Fruit fly (Drosophila melanogaster) Kc167 (cell line): ENCODE measurements around the gene CG14036.

ENCODE experiments used
- Myc ChIP-seq: fragments of >200 bp; optimal IDR thresholded peaks from 2 replicates; lab custom pipeline; 2017; ENCODE audit warnings: missing external identifiers
- Sin3A ChIP-seq: fragments of >200 bp; optimal IDR thresholded peaks from 2 replicates; lab custom pipeline; 2018; ENCODE audit warnings: missing external identifiers
- h ChIP-seq: fragments of >200 bp; optimal IDR thresholded peaks from 3 replicates; lab custom pipeline; 2018; ENCODE audit warnings: missing external identifiers
- insv ChIP-seq: fragments of >200 bp; optimal IDR thresholded peaks from 3 replicates; lab custom pipeline; 2018; ENCODE audit warnings: missing external identifiers
- psq ChIP-seq: fragments of >200 bp; optimal IDR thresholded peaks from 2 replicates; lab custom pipeline; 2017; ENCODE audit warnings: missing external identifiers
- ttk ChIP-seq: sonication (Bioruptor generic); optimal IDR thresholded peaks from 2 replicates; lab custom pipeline; 2017; ENCODE audit warnings: missing external identifiers

CG14036 gene

DNA sequence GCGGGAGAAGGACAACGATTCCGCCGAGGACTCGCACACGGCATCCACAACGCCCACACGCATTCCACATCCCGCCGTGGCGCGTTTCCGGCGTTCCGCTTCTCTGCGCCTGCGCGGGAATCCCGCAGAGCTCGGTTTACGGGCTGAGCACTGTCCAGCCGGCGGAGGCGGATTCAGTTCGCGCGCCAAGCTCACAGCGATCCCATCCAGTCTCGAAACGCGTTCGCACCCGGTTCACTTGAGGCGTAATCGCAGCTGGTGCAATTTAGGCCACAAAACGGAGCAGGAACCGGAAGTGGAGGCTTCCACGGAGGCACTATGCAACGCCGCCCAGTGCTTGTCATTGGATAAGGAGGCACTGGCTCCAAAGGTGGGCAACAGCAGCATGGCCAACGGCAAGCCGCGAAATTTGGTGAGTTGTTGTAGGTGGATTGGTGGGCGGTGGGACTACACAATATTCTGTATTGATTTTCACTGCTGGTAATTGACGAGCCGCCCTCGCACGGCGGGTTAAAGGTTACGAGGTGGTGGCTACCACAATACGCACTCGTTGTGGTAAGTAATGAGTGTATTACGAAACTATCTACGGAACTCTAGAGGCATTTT lies 8.1 kb upstream of the CG14036 start:
- TF ChIP-seq h (lab: Kevin White, UChicago): no peak

DNA sequence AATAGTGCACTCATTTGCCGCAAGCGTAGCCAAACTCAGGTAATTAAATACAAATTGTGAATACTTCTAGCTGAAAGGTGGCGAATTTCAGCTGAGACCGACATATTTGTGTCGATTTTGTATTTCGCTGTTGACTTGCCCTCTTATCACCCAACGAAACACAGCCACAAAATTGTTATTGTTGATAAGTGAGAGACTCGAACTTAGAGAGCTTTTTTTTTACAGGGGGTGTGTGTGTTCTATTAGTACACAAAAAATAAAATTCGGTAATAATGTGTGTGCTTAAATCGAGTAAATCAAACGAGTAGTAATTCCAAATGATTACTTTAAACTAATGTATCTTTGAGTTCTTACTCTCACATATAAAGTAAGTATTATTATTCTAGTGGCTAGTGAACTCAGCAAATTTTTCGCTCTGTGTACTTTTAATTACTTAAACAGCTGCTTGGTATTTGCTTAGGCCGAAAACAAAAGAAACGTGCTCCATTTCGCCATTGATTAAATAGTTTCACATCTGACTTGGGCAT lies 6.2 kb upstream of the CG14036 start:
- TF ChIP-seq ttk (lab: Kevin White, UChicago): no peak
- no peak for TF ChIP-seq Myc (lab: Kevin White, UChicago)
- TF ChIP-seq insv (lab: Kevin White, UChicago): no peak
- no peak for TF ChIP-seq h (lab: Kevin White, UChicago)
- no peak for TF ChIP-seq Sin3A (lab: Kevin White, UChicago)
- TF ChIP-seq psq (lab: Kevin White, UChicago): no peak

DNA sequence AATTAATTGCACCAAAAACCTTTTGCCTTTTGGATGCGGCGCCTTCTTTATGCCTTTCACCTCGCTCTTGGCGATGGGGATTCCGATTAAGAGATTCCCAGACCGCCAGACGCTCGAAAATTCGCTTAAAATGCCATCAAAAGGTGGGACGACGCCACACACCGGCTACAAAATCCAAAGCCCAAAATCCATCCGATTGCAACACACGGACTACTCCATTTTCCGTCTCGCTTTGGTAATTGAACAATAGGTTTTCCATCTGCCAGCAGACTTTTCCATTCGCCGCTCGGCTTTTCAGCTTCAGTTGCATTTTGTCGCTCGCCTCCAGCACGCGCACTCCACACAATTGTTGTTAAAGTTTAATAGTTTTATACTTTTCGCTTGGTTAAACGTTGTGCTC lies 5.7 kb upstream of the CG14036 start, which contains the start of gene qtc:
Gene qtc (plus strand): TSS at position 301 of the 400 bp plus-strand sequence.
- TF ChIP-seq psq (lab: Kevin White, UChicago): no peak
- no peak for TF ChIP-seq ttk (lab: Kevin White, UChicago)
- TF ChIP-seq Sin3A (lab: Kevin White, UChicago): no peak
- TF ChIP-seq h (lab: Kevin White, UChicago): no peak
- no peak for TF ChIP-seq Myc (lab: Kevin White, UChicago)
- no peak for TF ChIP-seq insv (lab: Kevin White, UChicago)

DNA sequence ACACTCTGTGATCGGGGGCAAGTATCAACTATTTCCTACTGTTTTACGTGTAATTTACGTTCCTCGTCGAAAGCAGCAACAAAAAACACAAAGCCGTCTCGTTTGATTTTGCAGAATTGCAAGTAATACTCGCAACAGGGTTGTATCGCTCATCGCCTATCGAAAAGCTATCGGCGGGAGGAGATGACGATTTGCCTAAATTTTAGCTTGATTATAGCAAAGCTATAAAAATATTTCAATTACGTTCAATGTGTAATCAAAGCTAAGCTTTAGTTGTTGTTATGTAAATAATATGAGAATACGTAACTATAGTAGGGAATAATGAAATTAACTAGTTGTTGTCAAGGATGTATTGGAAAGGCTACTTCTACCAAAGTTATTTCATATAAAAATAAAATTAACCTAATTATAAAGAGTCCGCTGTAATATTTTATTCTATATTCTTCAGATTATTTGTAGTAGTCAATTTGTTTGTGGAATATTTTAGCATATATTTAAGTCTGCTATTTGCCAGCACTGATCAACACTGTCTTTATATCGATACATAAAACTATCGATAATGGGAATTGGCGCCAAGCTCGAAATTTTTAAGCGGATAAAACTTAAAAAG lies 4.9 kb upstream of the CG14036 start, which contains the start of gene Rpn11:
Gene Rpn11 (minus strand): TSS at position 146 of the 610 bp plus-strand sequence.
- TF ChIP-seq insv (lab: Kevin White, UChicago) (no peak), Myc (lab: Kevin White, UChicago) (no peak), ttk (lab: Kevin White, UChicago) (no peak), Sin3A (lab: Kevin White, UChicago) (no peak), h (lab: Kevin White, UChicago) (no peak), psq (lab: Kevin White, UChicago) (no peak)

dm6 chr2L:5058094-5058493 lies 3.3 kb upstream of the CG14036 start, which contains the start of gene Nepl3:
Nepl3 (minus strand) TSS chr2L:5058248.
- TF ChIP-seq insv (lab: Kevin White, UChicago) (no peak), Sin3A (lab: Kevin White, UChicago) (no peak), h (lab: Kevin White, UChicago) (no peak), Myc (lab: Kevin White, UChicago) (no peak), ttk (lab: Kevin White, UChicago) (no peak), psq (lab: Kevin White, UChicago) (no peak)

DNA sequence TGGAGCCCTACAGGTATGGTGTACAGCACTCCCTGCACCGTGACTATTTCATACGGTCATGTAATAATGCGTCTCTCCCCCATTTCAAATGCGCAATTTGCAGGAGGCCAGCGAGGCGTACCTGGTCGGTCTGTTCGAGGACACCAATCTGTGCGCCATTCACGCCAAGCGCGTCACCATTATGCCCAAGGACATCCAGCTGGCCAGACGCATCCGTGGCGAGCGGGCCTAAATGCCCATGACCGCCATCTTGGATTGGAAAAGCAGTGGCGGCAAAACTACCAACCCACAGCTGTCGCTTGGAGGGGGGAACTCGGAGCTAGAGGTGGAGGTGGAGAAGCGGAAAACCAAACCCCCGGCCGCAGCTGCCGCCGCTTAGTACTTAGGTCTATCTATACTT lies 712 bp upstream of the CG14036 start:
- no peak for TF ChIP-seq Myc (lab: Kevin White, UChicago)
- no peak for TF ChIP-seq Sin3A (lab: Kevin White, UChicago)
- no peak for TF ChIP-seq psq (lab: Kevin White, UChicago)
- no peak for TF ChIP-seq h (lab: Kevin White, UChicago)
- no peak for TF ChIP-seq ttk (lab: Kevin White, UChicago)
- no peak for TF ChIP-seq insv (lab: Kevin White, UChicago)

DNA sequence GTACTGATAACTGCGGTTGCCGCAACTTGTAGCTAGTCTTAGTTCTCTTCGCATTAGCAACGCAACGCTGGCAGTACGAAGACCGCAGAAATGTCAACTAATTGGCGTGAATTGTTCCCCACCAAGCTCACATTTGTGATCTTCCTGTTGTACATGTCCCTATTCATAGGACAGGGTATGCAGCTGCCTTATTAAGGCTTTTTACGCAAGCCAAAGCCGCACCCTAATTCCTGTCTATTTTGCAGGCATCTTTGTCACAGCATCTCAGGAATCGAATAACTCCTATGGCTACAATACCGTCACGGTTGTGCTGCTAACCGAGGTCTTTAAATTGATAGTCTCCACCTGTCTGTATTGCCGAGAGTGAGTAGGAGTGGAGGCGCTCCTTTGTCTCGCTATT lies 1.8 kb downstream of the CG14036 start, which contains the start of gene eIF3h:
Gene eIF3h (minus strand): TSS at position 101 of the 400 bp plus-strand sequence.
- TF ChIP-seq ttk (lab: Kevin White, UChicago) (no peak), h (lab: Kevin White, UChicago) (no peak), Myc (lab: Kevin White, UChicago) (no peak), insv (lab: Kevin White, UChicago) (no peak), psq (lab: Kevin White, UChicago) (no peak), Sin3A (lab: Kevin White, UChicago) (no peak)

- TF ChIP-seq h (lab: Kevin White, UChicago): no peak
- no peak for TF ChIP-seq psq (lab: Kevin White, UChicago)
- no peak for TF ChIP-seq insv (lab: Kevin White, UChicago)
- no peak for TF ChIP-seq Sin3A (lab: Kevin White, UChicago)
- no peak for TF ChIP-seq ttk (lab: Kevin White, UChicago)
- no peak for TF ChIP-seq Myc (lab: Kevin White, UChicago)
These were observed 2.4 kb downstream of the CG14036 start, which contains the start of gene senju for dm6 chr2L:5052367-5052914. senju (plus strand) TSS chr2L:5052843.

DNA sequence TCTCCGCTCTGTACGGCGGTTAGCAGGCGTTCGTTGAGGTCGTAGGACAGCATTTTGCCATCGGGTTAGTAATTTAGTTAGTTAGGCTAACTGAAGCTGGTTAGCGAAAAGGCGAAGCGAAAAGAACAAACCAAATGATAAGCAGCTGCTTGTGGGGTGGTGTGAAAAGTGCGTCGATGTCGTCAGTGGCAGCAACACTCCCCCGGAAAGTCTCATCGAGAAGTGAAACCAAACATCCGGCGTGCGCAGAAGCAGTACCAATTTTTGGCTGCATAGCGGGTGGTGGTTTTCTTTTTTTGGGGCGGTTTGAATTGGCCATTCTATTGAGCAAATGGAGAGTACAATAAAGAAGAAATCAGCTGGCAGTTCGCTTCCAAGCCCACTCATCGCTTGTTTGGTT lies 4.0 kb downstream of the CG14036 start, which contains the start of gene CG9121:
Gene CG9121 (minus strand): TSS at position 238 of the 400 bp plus-strand sequence.
- TF ChIP-seq ttk (lab: Kevin White, UChicago) (no peak), Sin3A (lab: Kevin White, UChicago) (no peak), psq (lab: Kevin White, UChicago) (no peak), h (lab: Kevin White, UChicago) (no peak), Myc (lab: Kevin White, UChicago) (no peak), insv (lab: Kevin White, UChicago) (no peak)

dm6 chr2L:5049974-5050373 lies 4.8 kb downstream of the CG14036 start:
- TF ChIP-seq ttk (lab: Kevin White, UChicago) (no peak), insv (lab: Kevin White, UChicago) (no peak), psq (lab: Kevin White, UChicago) (no peak), h (lab: Kevin White, UChicago) (no peak), Myc (lab: Kevin White, UChicago) (no peak), Sin3A (lab: Kevin White, UChicago) (no peak)

DNA sequence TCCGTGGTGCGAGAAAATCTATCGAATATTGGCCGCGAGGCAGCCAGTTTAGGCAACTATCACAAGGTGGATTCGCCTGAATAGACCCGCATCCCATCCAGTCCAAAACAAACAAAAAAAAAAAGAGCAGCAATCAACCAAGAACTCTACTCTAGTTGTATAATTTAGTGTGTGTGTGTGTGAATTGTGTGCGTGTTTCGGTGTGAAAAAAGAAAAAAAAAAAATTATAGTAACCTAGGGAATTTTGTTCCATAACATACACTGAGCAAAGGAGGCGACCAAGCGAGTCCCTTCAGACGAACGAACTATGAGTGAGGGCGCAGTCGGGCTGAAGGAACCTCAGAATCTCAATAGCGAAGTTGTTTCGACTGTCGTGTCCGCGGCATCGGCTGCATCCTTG lies 8.6 kb downstream of the CG14036 start:
- no peak for TF ChIP-seq Sin3A (lab: Kevin White, UChicago)
- no peak for TF ChIP-seq ttk (lab: Kevin White, UChicago)
- no peak for TF ChIP-seq insv (lab: Kevin White, UChicago)
- TF ChIP-seq h (lab: Kevin White, UChicago): no peak
- TF ChIP-seq Myc (lab: Kevin White, UChicago): no peak
- TF ChIP-seq psq (lab: Kevin White, UChicago): no peak
